Worm (Caenorhabditis elegans) whole organism, young adult: ENCODE measurements around the gene T09F3.4.
A peak's percentile ranks its signal among the peaks of the same experiment; 100 is the strongest.

Experiments
- B0019.2 ChIP-seq: fragments of 200-800 bp; sonication (Bioruptor generic); conservative IDR thresholded peaks from 2 replicates; pipeline ENCODE4 v1.3.6; 2022; ENCODE audit warnings: missing genetic modification reagents, missing genetic modification characterization, missing compliant biosample characterization
- B0261.1 ChIP-seq: sonication (generic microtip); optimal IDR thresholded peaks from 2 replicates; lab custom pipeline; 2016; ENCODE audit warnings: mild to moderate bottlenecking, missing genetic modification characterization, moderate library complexity, missing compliant biosample characterization
- C06A6.2 ChIP-seq: fragments of 200-800 bp; sonication (Bioruptor generic); conservative IDR thresholded peaks from 2 replicates; pipeline ENCODE4 v1.3.6; 2022; ENCODE audit warnings: missing genetic modification characterization, missing compliant biosample characterization
- F22D6.2 ChIP-seq: sonication (generic microtip); optimal IDR thresholded peaks from 2 replicates; lab custom pipeline; 2016; ENCODE audit warnings: mild to moderate bottlenecking, missing genetic modification characterization, missing compliant biosample characterization
- F33H1.4 ChIP-seq: fragments of 200-800 bp; sonication (Bioruptor generic); IDR thresholded peaks from 2 replicates; pipeline ENCODE4 v1.3.6; 2022; ENCODE audit warnings: missing genetic modification reagents, missing genetic modification characterization, missing compliant biosample characterization
- F37B4.10 ChIP-seq: fragments of 200-800 bp; sonication (Bioruptor generic); IDR thresholded peaks from 2 replicates; pipeline ENCODE4 v1.3.6; 2022; ENCODE audit warnings: missing genetic modification characterization, missing compliant biosample characterization
- F39B2.1 ChIP-seq: fragments of 200-800 bp; sonication (Bioruptor generic); IDR thresholded peaks from 2 replicates; pipeline ENCODE4 v1.3.6; 2022; ENCODE audit warnings: missing genetic modification reagents, missing genetic modification characterization, missing compliant biosample characterization
- F57A8.1 ChIP-seq: fragments of 200-800 bp; sonication (Bioruptor generic); optimal IDR thresholded peaks from 2 replicates; lab custom pipeline; 2018; ENCODE audit warnings: mild to moderate bottlenecking, missing genetic modification characterization, moderate library complexity, missing compliant biosample characterization
- K11D2.4 ChIP-seq: fragments of 200-800 bp; sonication (Bioruptor generic); IDR thresholded peaks from 2 replicates; pipeline ENCODE4 v1.3.6; 2022; ENCODE audit warnings: missing genetic modification reagents, missing genetic modification characterization, missing compliant biosample characterization
- K12H6.12 ChIP-seq: fragments of 200-800 bp; sonication (Bioruptor generic); optimal IDR thresholded peaks from 2 replicates; lab custom pipeline; 2018; ENCODE audit warnings: mild to moderate bottlenecking, missing genetic modification characterization, missing compliant biosample characterization
- atf-7 ChIP-seq: sonication (generic microtip); optimal IDR thresholded peaks from 2 replicates; lab custom pipeline; 2017; ENCODE audit warnings: mild to moderate bottlenecking, missing genetic modification characterization, missing compliant biosample characterization
- attf-5 ChIP-seq: fragments of 200-800 bp; sonication (Bioruptor generic); optimal IDR thresholded peaks from 2 replicates; lab custom pipeline; 2018; ENCODE audit warnings: mild to moderate bottlenecking, missing genetic modification characterization, missing compliant biosample characterization
- bed-1 ChIP-seq: fragments of 200-800 bp; sonication (Bioruptor generic); IDR thresholded peaks from 2 replicates; pipeline ENCODE4 v1.3.6; 2022; ENCODE audit warnings: missing genetic modification reagents, missing genetic modification characterization, missing compliant biosample characterization
- cebp-2 ChIP-seq: fragments of 200-800 bp; sonication (Bioruptor generic); IDR thresholded peaks from 2 replicates; pipeline ENCODE4 v1.3.6; 2022; ENCODE audit warnings: missing genetic modification characterization, missing compliant biosample characterization
- ceh-27 ChIP-seq: fragments of 200-800 bp; sonication (Bioruptor generic); optimal IDR thresholded peaks from 2 replicates; lab custom pipeline; 2018; ENCODE audit warnings: mild to moderate bottlenecking, missing genetic modification characterization, moderate library complexity, missing compliant biosample characterization
- ceh-79 ChIP-seq: sonication (generic microtip); optimal IDR thresholded peaks from 2 replicates; lab custom pipeline; 2017; ENCODE audit warnings: mild to moderate bottlenecking, missing genetic modification characterization, missing compliant biosample characterization
- die-1 ChIP-seq: sonication (generic microtip); optimal IDR thresholded peaks from 2 replicates; lab custom pipeline; 2016; ENCODE audit warnings: missing genotype, mild to moderate bottlenecking, missing genetic modification characterization, missing compliant biosample characterization
- dox-1 ChIP-seq: fragments of 200-800 bp; sonication (Bioruptor generic); IDR thresholded peaks from 2 replicates; pipeline ENCODE4 v1.3.6; 2022; ENCODE audit warnings: missing genetic modification reagents, missing genetic modification characterization, missing compliant biosample characterization
- dpl-1 ChIP-seq: fragments of 150-350 bp; optimal IDR thresholded peaks from 2 replicates; lab custom pipeline; 2014; ENCODE audit warnings: missing biosample characterization, missing genetic modification reagents, missing genetic modification characterization
- egl-44 ChIP-seq: fragments of 200-800 bp; sonication (Bioruptor generic); IDR thresholded peaks from 2 replicates; pipeline ENCODE4 v1.3.6; 2022; ENCODE audit warnings: missing genetic modification reagents, missing genetic modification characterization, missing compliant biosample characterization
- ets-4 ChIP-seq: fragments of 200-800 bp; sonication (Bioruptor generic); optimal IDR thresholded peaks from 2 replicates; lab custom pipeline; 2018; ENCODE audit warnings: mild to moderate bottlenecking, missing genetic modification characterization, missing compliant biosample characterization
- fkh-3 ChIP-seq: sonication (generic microtip); optimal IDR thresholded peaks from 2 replicates; lab custom pipeline; 2016; ENCODE audit warnings: mild to moderate bottlenecking, missing genetic modification characterization, missing compliant biosample characterization
- gei-17 ChIP-seq: fragments of 200-800 bp; sonication (Bioruptor generic); optimal IDR thresholded peaks from 2 replicates; lab custom pipeline; 2018; ENCODE audit warnings: mild to moderate bottlenecking, missing genetic modification characterization, missing compliant biosample characterization
- him-1 ChIP-seq: sonication (generic microtip); optimal IDR thresholded peaks from 2 replicates; lab custom pipeline; 2016; ENCODE audit warnings: missing genotype, missing genetic modification reagents, missing genetic modification characterization, missing compliant biosample characterization
- hlh-12 ChIP-seq: sonication (generic microtip); optimal IDR thresholded peaks from 2 replicates; lab custom pipeline; 2016; ENCODE audit warnings: missing genetic modification characterization, missing compliant biosample characterization
- hmg-1.2 ChIP-seq: fragments of 200-800 bp; sonication (Bioruptor generic); IDR thresholded peaks from 2 replicates; pipeline ENCODE4 v1.3.6; 2022; ENCODE audit warnings: missing genetic modification reagents, missing genetic modification characterization, missing compliant biosample characterization
- hrde-1 ChIP-seq: sonication (generic microtip); optimal IDR thresholded peaks from 2 replicates; lab custom pipeline; 2016; ENCODE audit warnings: missing genetic modification characterization, mild to moderate bottlenecking, missing compliant biosample characterization, moderate library complexity, missing genotype, missing genetic modification reagents, borderline replicate concordance
- hsf-1 ChIP-seq: fragments of 200-800 bp; sonication (Bioruptor generic); IDR thresholded peaks from 2 replicates; pipeline ENCODE4 v1.3.6; 2022; ENCODE audit warnings: missing genetic modification reagents, missing genetic modification characterization, missing compliant biosample characterization
- lag-1 ChIP-seq: fragments of 200-800 bp; sonication (Bioruptor generic); IDR thresholded peaks from 2 replicates; pipeline ENCODE4 v1.3.6; 2022; ENCODE audit warnings: missing genetic modification reagents, missing genetic modification characterization, missing compliant biosample characterization
- let-526 ChIP-seq: fragments of 200-800 bp; sonication (Bioruptor generic); IDR thresholded peaks from 2 replicates; pipeline ENCODE4 v1.3.6; 2022; ENCODE audit warnings: missing genetic modification reagents, missing genetic modification characterization, missing compliant biosample characterization
- lir-1 ChIP-seq: fragments of 200-800 bp; sonication (Bioruptor generic); conservative IDR thresholded peaks from 2 replicates; pipeline ENCODE4 v1.3.6; 2022; ENCODE audit warnings: missing genetic modification reagents, missing genetic modification characterization, missing compliant biosample characterization
- lsl-1 ChIP-seq: fragments of 200-800 bp; sonication (Bioruptor generic); optimal IDR thresholded peaks from 2 replicates; lab custom pipeline; 2018; ENCODE audit warnings: mild to moderate bottlenecking, missing genetic modification characterization, moderate library complexity, missing compliant biosample characterization
- lsy-27 ChIP-seq: sonication (generic microtip); optimal IDR thresholded peaks from 2 replicates; lab custom pipeline; 2017; ENCODE audit warnings: missing genetic modification characterization, mild to moderate bottlenecking, missing compliant biosample characterization, antibody characterized with exemption, missing genotype, borderline replicate concordance; ENCODE audit not compliant: insufficient read depth
- madf-8 ChIP-seq: fragments of 200-800 bp; sonication (Bioruptor generic); conservative IDR thresholded peaks from 2 replicates; pipeline ENCODE4 v1.3.6; 2022; ENCODE audit warnings: missing genetic modification reagents, missing genetic modification characterization, missing compliant biosample characterization
- mel-28 ChIP-seq: sonication (generic microtip); optimal IDR thresholded peaks from 2 replicates; lab custom pipeline; 2016; ENCODE audit warnings: borderline replicate concordance, mild to moderate bottlenecking, missing genetic modification characterization, missing compliant biosample characterization
- mxl-1 ChIP-seq: sonication (generic microtip); optimal IDR thresholded peaks from 2 replicates; lab custom pipeline; 2016; ENCODE audit warnings: missing genetic modification characterization, missing compliant biosample characterization
- nfya-1 ChIP-seq: sonication (generic microtip); optimal IDR thresholded peaks from 2 replicates; lab custom pipeline; 2017; ENCODE audit warnings: antibody characterized with exemption, missing compliant biosample characterization, missing genetic modification characterization, borderline replicate concordance; ENCODE audit not compliant: insufficient read depth
- nhr-120 ChIP-seq: fragments of 200-800 bp; sonication (Bioruptor generic); IDR thresholded peaks from 2 replicates; pipeline ENCODE4 v1.3.6; 2022; ENCODE audit warnings: missing genetic modification characterization, missing compliant biosample characterization
- nhr-80 ChIP-seq: sonication (generic microtip); optimal IDR thresholded peaks from 2 replicates; lab custom pipeline; 2016; ENCODE audit warnings: missing genetic modification characterization, missing compliant biosample characterization
- pha-4 ChIP-seq: fragments of 150-350 bp; sonication (generic microtip); optimal IDR thresholded peaks from 2 replicates; lab custom pipeline; 2014; ENCODE audit warnings: missing biosample characterization, missing genetic modification reagents, missing genetic modification characterization
- rpc-1 ChIP-seq, 2 experiments: fragments of 150-350 bp in 1 of 2; sonication (generic microtip) in 1 of 2; optimal IDR thresholded peaks; 2 replicates each; lab custom pipeline; 2014 to 2018; ENCODE audit warnings: missing biosample characterization in 1 of 2, missing genetic modification characterization in 1 of 2, missing genetic modification reagents in 1 of 2, missing genotype in 1 of 2
- sptf-2 ChIP-seq: fragments of 200-800 bp; sonication (Bioruptor generic); optimal IDR thresholded peaks from 2 replicates; lab custom pipeline; 2018; ENCODE audit warnings: mild to moderate bottlenecking, missing genetic modification characterization, missing compliant biosample characterization
- unc-62 ChIP-seq: fragments of 150-350 bp; optimal IDR thresholded peaks from 2 replicates; lab custom pipeline; 2014; ENCODE audit warnings: missing biosample characterization, missing genetic modification reagents, missing genetic modification characterization
- ztf-22 ChIP-seq: fragments of 200-800 bp; sonication (Bioruptor generic); optimal IDR thresholded peaks from 2 replicates; lab custom pipeline; 2018; ENCODE audit warnings: mild to moderate bottlenecking, missing genetic modification characterization, moderate library complexity, missing compliant biosample characterization
- ztf-25 ChIP-seq: fragments of 200-800 bp; sonication (Bioruptor generic); IDR thresholded peaks from 2 replicates; pipeline ENCODE4 v1.3.6; 2022; ENCODE audit warnings: missing genetic modification reagents, missing genetic modification characterization, missing compliant biosample characterization
- ztf-26 ChIP-seq: sonication (generic microtip); optimal IDR thresholded peaks from 2 replicates; lab custom pipeline; 2017; ENCODE audit warnings: missing genetic modification characterization, missing compliant biosample characterization
- ztf-3 ChIP-seq: fragments of 200-800 bp; sonication (Bioruptor generic); optimal IDR thresholded peaks from 2 replicates; lab custom pipeline; 2018; ENCODE audit warnings: mild to moderate bottlenecking, missing genetic modification characterization, missing compliant biosample characterization

The T09F3.4 gene

ce11 chrII:10393282-10394179 lies 2.0 kb upstream of the T09F3.4 start, which contains the start of gene gpd-1 (continued):
- TF ChIP-seq gei-17 (no peak), rpc-1 (optimal IDR thresholded peaks at IDR 0.05; lab: Kevin White, UChicago) (no peak), rpc-1 (tag; optimal IDR thresholded peaks at IDR 0.05; lab: Kevin White, UChicago) (no peak), madf-8 (GFP tag; lab: Robert Waterston, UW) (peak; percentile 96), atf-7 (peak; percentile 29), hmg-1.2 (GFP tag; lab: Robert Waterston, UW) (peak; percentile 56; the same call in 1 of the 2 replicates), ztf-3 (GFP tag; lab: Kevin White, UChicago) (no peak), B0261.1 (tag; lab: Kevin White, UChicago) (no peak), K11D2.4 (GFP tag; lab: Robert Waterston, UW) (no peak), die-1 (tag; lab: Kevin White, UChicago) (no peak), ztf-26 (tag; lab: Kevin White, UChicago) (no peak), ztf-22 (no peak), unc-62 (GFP tag; lab: Kevin White, UChicago) (no peak), nhr-80 (tag; lab: Kevin White, UChicago) (no peak), mel-28 (no peak), nhr-120 (GFP tag; lab: Robert Waterston, UW) (no peak), F22D6.2 (tag; lab: Kevin White, UChicago) (no peak), K12H6.12 (no peak), nfya-1 (tag; lab: Kevin White, UChicago) (no peak), lsy-27 (tag; lab: Kevin White, UChicago) (no peak), fkh-3 (no peak), egl-44 (no peak), pha-4 (tag; lab: Kevin White, UChicago) (no peak), him-1 (peak; percentile 13), ztf-25 (GFP tag; lab: Robert Waterston, UW) (no peak), F33H1.4 (GFP tag; lab: Robert Waterston, UW) (peak; percentile 97), let-526 (GFP tag; lab: Robert Waterston, UW) (no peak), sptf-2 (GFP tag; lab: Kevin White, UChicago) (no peak), dox-1 (GFP tag; lab: Robert Waterston, UW) (peak; percentile 80), hrde-1 (tag; lab: Kevin White, UChicago) (peak; percentile 72), F39B2.1 (GFP tag; lab: Robert Waterston, UW) (no peak), ceh-79 (tag; lab: Kevin White, UChicago) (no peak), hsf-1 (peak; percentile 89), hlh-12 (tag; lab: Kevin White, UChicago) (no peak), F57A8.1 (GFP tag; lab: Kevin White, UChicago) (no peak), cebp-2 (GFP tag; lab: Robert Waterston, UW) (no peak), bed-1 (GFP tag; lab: Robert Waterston, UW) (no peak), B0019.2 (GFP tag; lab: Robert Waterston, UW) (peak; percentile 93), ets-4 (GFP tag; lab: Kevin White, UChicago) (no peak), attf-5 (GFP tag; lab: Kevin White, UChicago) (no peak), C06A6.2 (GFP tag; lab: Robert Waterston, UW) (no peak), lir-1 (GFP tag; lab: Robert Waterston, UW) (peak; percentile 82), lag-1 (GFP tag; lab: Robert Waterston, UW) (no peak), lsl-1 (GFP tag; lab: Kevin White, UChicago) (peak; percentile 85), F37B4.10 (GFP tag; lab: Robert Waterston, UW) (no peak), mxl-1 (tag; lab: Kevin White, UChicago) (no peak), dpl-1 (GFP tag; lab: Kevin White, UChicago) (peak; percentile 94), ceh-27 (no peak)
